Fruit fly (Drosophila melanogaster) whole organism, embryonic: ENCODE results near the gene Ir94g.

Experiments
- ATbp ChIP-seq: fragments of 200-800 bp; sonication (Bioruptor generic); optimal IDR thresholded peaks from 2 replicates; lab custom pipeline; 2017; ENCODE audit warnings: missing biosample characterization, mild to moderate bottlenecking, missing genetic modification characterization, missing genetic modification reagents
- CG10431 ChIP-seq: fragments of 200-800 bp; sonication (Bioruptor generic); optimal IDR thresholded peaks from 3 replicates; lab custom pipeline; 2018; ENCODE audit warnings: missing biosample characterization, mild to moderate bottlenecking, missing genetic modification characterization
- CG11456 ChIP-seq: fragments of 200-800 bp; sonication (Bioruptor generic); IDR thresholded peaks from 3 replicates; pipeline ENCODE4 v1.3.6; 2022; ENCODE audit warnings: missing biosample characterization, missing genetic modification characterization
- CG11723 ChIP-seq: fragments of 200-800 bp; sonication (Bioruptor generic); optimal IDR thresholded peaks from 2 replicates; lab custom pipeline; 2017; ENCODE audit warnings: missing biosample characterization, mild to moderate bottlenecking, missing genetic modification characterization
- CG12236 ChIP-seq: fragments of 200-800 bp; sonication (Bioruptor generic); optimal IDR thresholded peaks from 2 replicates; lab custom pipeline; 2016; ENCODE audit warnings: missing biosample characterization, missing genetic modification characterization
- CG12391 ChIP-seq: fragments of 200-800 bp; sonication (Bioruptor generic); optimal IDR thresholded peaks from 3 replicates; lab custom pipeline; 2018; ENCODE audit warnings: missing biosample characterization, mild to moderate bottlenecking, missing genetic modification characterization, moderate library complexity
- CG12769 ChIP-seq: fragments of 200-800 bp; sonication (Bioruptor generic); optimal IDR thresholded peaks from 2 replicates; lab custom pipeline; 2019; ENCODE audit warnings: missing biosample characterization, mild to moderate bottlenecking, missing genetic modification characterization, moderate library complexity
- CG13624 ChIP-seq: fragments of 200-800 bp; sonication (Bioruptor generic); optimal IDR thresholded peaks from 2 replicates; lab custom pipeline; 2016; ENCODE audit warnings: missing biosample characterization, missing genetic modification characterization
- CG32532 ChIP-seq: fragments of 200-800 bp; sonication (Bioruptor generic); IDR thresholded peaks from 2 replicates; pipeline ENCODE4 v1.3.6; 2022; ENCODE audit warnings: missing biosample characterization, missing genetic modification characterization
- CG32772 ChIP-seq: fragments of 200-800 bp; sonication (Bioruptor generic); IDR thresholded peaks from 2 replicates; pipeline ENCODE4 v1.3.6; 2022; ENCODE audit warnings: missing biosample characterization, missing genetic modification characterization
- CG34376 ChIP-seq: fragments of 200-800 bp; sonication (Bioruptor generic); optimal IDR thresholded peaks from 2 replicates; lab custom pipeline; 2018; ENCODE audit warnings: missing biosample characterization, mild to moderate bottlenecking, missing genetic modification characterization
- CG34422 ChIP-seq: fragments of 200-800 bp; sonication (Bioruptor generic); IDR thresholded peaks from 3 replicates; pipeline ENCODE4 v1.3.6; 2022; ENCODE audit warnings: missing biosample characterization, missing genetic modification characterization
- CG4854 ChIP-seq: fragments of 200-800 bp; sonication (Bioruptor generic); optimal IDR thresholded peaks from 2 replicates; lab custom pipeline; 2016; ENCODE audit warnings: missing biosample characterization, missing genetic modification characterization, inconsistent platforms
- CG7839 ChIP-seq: fragments of 200-800 bp; sonication (Bioruptor generic); optimal IDR thresholded peaks from 3 replicates; lab custom pipeline; 2018; ENCODE audit warnings: missing biosample characterization, mild to moderate bottlenecking, missing genetic modification characterization, moderate library complexity
- CG8281 ChIP-seq: fragments of 200-800 bp; sonication (Bioruptor generic); optimal IDR thresholded peaks from 2 replicates; lab custom pipeline; 2018; ENCODE audit warnings: missing biosample characterization, mild to moderate bottlenecking, missing genetic modification characterization, moderate library complexity
- CG9727 ChIP-seq: fragments of 200-800 bp; sonication (Bioruptor generic); optimal IDR thresholded peaks from 3 replicates; lab custom pipeline; 2017; ENCODE audit warnings: missing biosample characterization, mild to moderate bottlenecking, missing genetic modification characterization
- CkIIα-i1 ChIP-seq: fragments of 200-800 bp; sonication (Bioruptor generic); IDR thresholded peaks from 2 replicates; pipeline ENCODE4 v1.3.6; 2022; ENCODE audit warnings: missing biosample characterization, missing genetic modification characterization
- D19A ChIP-seq: fragments of 200-800 bp; optimal IDR thresholded peaks from 3 replicates; lab custom pipeline; 2019; ENCODE audit warnings: missing biosample characterization, mild to moderate bottlenecking, missing genetic modification characterization, moderate library complexity
- Dll ChIP-seq: fragments of 200-800 bp; sonication (Bioruptor generic); IDR thresholded peaks from 4 replicates; pipeline ENCODE4 v1.3.6; 2022; ENCODE audit warnings: missing biosample characterization, missing genetic modification characterization; ENCODE audit not compliant: partially characterized antibody
- Doc3 ChIP-seq: fragments of 200-800 bp; sonication (Bioruptor generic); IDR thresholded peaks from 3 replicates; pipeline ENCODE4 v1.3.6; 2022; ENCODE audit warnings: missing biosample characterization, missing genetic modification characterization; ENCODE audit not compliant: partially characterized antibody
- HLHmδ ChIP-seq: fragments of 200-800 bp; sonication (Bioruptor generic); optimal IDR thresholded peaks from 2 replicates; lab custom pipeline; 2018; ENCODE audit warnings: missing biosample characterization, mild to moderate bottlenecking, missing genetic modification characterization, moderate library complexity
- HmgZ ChIP-seq: fragments of 200-800 bp; sonication (Bioruptor generic); optimal IDR thresholded peaks from 2 replicates; lab custom pipeline; 2018; ENCODE audit warnings: missing biosample characterization, mild to moderate bottlenecking, missing genetic modification characterization
- Meics ChIP-seq: fragments of 200-800 bp; sonication (Bioruptor generic); optimal IDR thresholded peaks from 2 replicates; lab custom pipeline; 2017; ENCODE audit warnings: missing biosample characterization, mild to moderate bottlenecking, missing genetic modification characterization
- Neu2 ChIP-seq: fragments of 200-800 bp; sonication (Bioruptor generic); optimal IDR thresholded peaks from 3 replicates; lab custom pipeline; 2016; ENCODE audit warnings: missing biosample characterization, missing genetic modification characterization, borderline replicate concordance
- Vsx1 ChIP-seq: fragments of 200-800 bp; sonication (Bioruptor generic); optimal IDR thresholded peaks from 2 replicates; lab custom pipeline; 2017; ENCODE audit warnings: missing biosample characterization, mild to moderate bottlenecking, missing genetic modification characterization, missing genetic modification reagents
- cas ChIP-seq: fragments of 200-800 bp; sonication (Bioruptor generic); IDR thresholded peaks from 2 replicates; pipeline ENCODE4 v1.3.6; 2022; ENCODE audit warnings: missing biosample characterization, missing genetic modification characterization
- crc ChIP-seq: fragments of 200-800 bp; sonication (Bioruptor generic); optimal IDR thresholded peaks from 2 replicates; lab custom pipeline; 2016; ENCODE audit warnings: missing biosample characterization, missing genetic modification characterization
- disco-r ChIP-seq: fragments of 200-800 bp; sonication (Bioruptor generic); optimal IDR thresholded peaks from 2 replicates; lab custom pipeline; 2016; ENCODE audit warnings: missing biosample characterization, missing genetic modification characterization
- fd3F ChIP-seq: fragments of 200-800 bp; sonication (Bioruptor generic); optimal IDR thresholded peaks from 2 replicates; lab custom pipeline; 2018; ENCODE audit warnings: missing biosample characterization, mild to moderate bottlenecking, missing genetic modification characterization, moderate library complexity
- gcm ChIP-seq: fragments of 200-800 bp; sonication (Bioruptor generic); optimal IDR thresholded peaks from 2 replicates; lab custom pipeline; 2019; ENCODE audit warnings: missing biosample characterization, mild to moderate bottlenecking, missing genetic modification characterization, moderate library complexity
- gfzf ChIP-seq: fragments of 200-800 bp; sonication (Bioruptor generic); optimal IDR thresholded peaks from 2 replicates; lab custom pipeline; 2016; ENCODE audit warnings: missing biosample characterization, mild to moderate bottlenecking, missing genetic modification characterization, moderate library complexity
- hbn ChIP-seq: fragments of 200-800 bp; sonication (Bioruptor generic); IDR thresholded peaks from 2 replicates; pipeline ENCODE4 v1.3.6; 2022; ENCODE audit warnings: missing biosample characterization, missing genetic modification characterization; ENCODE audit not compliant: partially characterized antibody
- insv ChIP-seq, 2 experiments: fragments of 200-800 bp; sonication (Bioruptor generic); optimal IDR thresholded peaks; 3 replicates each; lab custom pipeline; 2016 to 2018; ENCODE audit warnings: missing biosample characterization in 2 of 2, missing genetic modification characterization in 2 of 2
- lilli ChIP-seq: fragments of 200-800 bp; sonication (Bioruptor generic); optimal IDR thresholded peaks from 3 replicates; lab custom pipeline; 2016; ENCODE audit warnings: missing biosample characterization, missing genetic modification characterization
- mirr ChIP-seq: fragments of 200-800 bp; sonication (Bioruptor generic); optimal IDR thresholded peaks from 3 replicates; lab custom pipeline; 2018; ENCODE audit warnings: missing biosample characterization, mild to moderate bottlenecking, missing genetic modification characterization
- p53 ChIP-seq: fragments of 200-800 bp; sonication (Bioruptor generic); optimal IDR thresholded peaks from 2 replicates; lab custom pipeline; 2016; ENCODE audit warnings: missing biosample characterization, missing genetic modification characterization
- pan ChIP-seq, 4 experiments: fragments of >200 bp in 3 of 4; fragments of 200-800 bp in 1 of 4; sonication (Bioruptor generic) in 1 of 4; optimal IDR thresholded peaks in 3 of 4; IDR thresholded peaks in 1 of 4; 2 replicates each; pipeline versions ENCODE4 v1.3.6 to Lab custom; 2017 to 2022; ENCODE audit warnings: missing biosample characterization in 2 of 4, missing genetic modification characterization in 2 of 4, mixed read lengths in 1 of 4
- row ChIP-seq: fragments of 200-800 bp; sonication (Bioruptor generic); IDR thresholded peaks from 3 replicates; pipeline ENCODE4 v1.3.6; 2022; ENCODE audit warnings: missing biosample characterization, missing genetic modification characterization
- sisA ChIP-seq: fragments of 200-800 bp; sonication (Bioruptor generic); IDR thresholded peaks from 2 replicates; pipeline ENCODE4 v1.3.6; 2022; ENCODE audit warnings: missing biosample characterization, missing genetic modification characterization
- sna ChIP-seq: fragments of 200-800 bp; sonication (Bioruptor generic); IDR thresholded peaks from 2 replicates; pipeline ENCODE4 v1.3.6; 2022; ENCODE audit warnings: missing biosample characterization, missing genetic modification characterization; ENCODE audit not compliant: partially characterized antibody

Ir94g gene

dm6 chr3R:23487201-23487600, 3.5 kb downstream of the Ir94g start, which contains the start of gene Ir94h:
Gene Ir94h, plus strand, starts transcription at chr3R:23487501.
- TF ChIP-seq CG32532 (GFP tag; lab: Robert Waterston, UW) (no peak), sisA (GFP tag; lab: Robert Waterston, UW) (no peak), HmgZ (tag; lab: Kevin White, UChicago) (no peak), CkIIα-i1 (GFP tag; lab: Robert Waterston, UW) (no peak), CG9727 (no peak), sna (GFP tag; lab: Robert Waterston, UW) (no peak), ATbp (no peak), HLHmδ (GFP tag; lab: Kevin White, UChicago) (no peak), lilli (GFP tag; lab: Kevin White, UChicago) (no peak), CG12391 (tag; lab: Kevin White, UChicago) (no peak), CG13624 (GFP tag; lab: Kevin White, UChicago) (no peak)
- TF ChIP-seq, all 482 proteins: peak for 0

DNA sequence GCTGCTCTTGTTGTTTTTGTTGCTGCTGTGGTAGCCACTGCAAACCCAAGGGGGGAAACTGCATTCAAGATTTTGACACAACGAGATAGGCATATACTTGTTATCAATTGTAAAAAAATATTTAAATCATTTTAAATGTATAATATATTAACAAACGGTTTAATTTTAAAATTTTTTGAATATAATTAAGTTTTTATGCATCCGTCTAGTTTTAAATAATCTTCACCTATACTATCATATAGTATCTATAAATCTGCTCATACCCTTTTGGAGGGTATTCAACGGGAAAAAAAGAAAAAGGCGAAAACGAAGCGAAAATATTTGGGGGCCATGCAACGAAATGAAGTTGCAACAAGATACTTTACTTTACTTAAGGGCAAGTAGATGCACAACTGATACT, 12.8 kb downstream of the Ir94g start:
- TF ChIP-seq Meics (GFP tag; lab: Kevin White, UChicago) (no peak), CG11456 (no peak), CG12236 (GFP tag; lab: Kevin White, UChicago) (no peak), crc (no peak), p53 (no peak), CG10431 (GFP tag; lab: Kevin White, UChicago) (no peak), insv (GFP tag; optimal IDR thresholded peaks at IDR 0.05; lab: Kevin White, UChicago) (no peak), CG4854 (GFP tag; lab: Kevin White, UChicago) (no peak), mirr (GFP tag; lab: Kevin White, UChicago) (no peak), disco-r (no peak), CG8281 (no peak), pan (optimal IDR thresholded peaks at IDR 0.05; lab: Kevin White, UChicago) (no peak), pan (GFP tag; optimal IDR thresholded peaks at IDR 0.05 in 1 of 2, IDR thresholded peaks at IDR 0.05 in 1 of 2) (no peak), cas (GFP tag; lab: Robert Waterston, UW) (no peak), CG11723 (GFP tag; lab: Kevin White, UChicago) (no peak)

- TF ChIP-seq Neu2 (GFP tag; lab: Kevin White, UChicago) (no peak), Doc3 (GFP tag; lab: Robert Waterston, UW) (no peak), hbn (GFP tag; lab: Robert Waterston, UW) (no peak), row (GFP tag; lab: Robert Waterston, UW) (peak; percentile 43; the same call in 1 of the 3 replicates), D19A (tag; lab: Kevin White, UChicago) (peak; percentile 81), CG12769 (tag; lab: Kevin White, UChicago) (no peak), CG34376 (GFP tag; lab: Kevin White, UChicago) (no peak), CG32772 (GFP tag; lab: Robert Waterston, UW) (no peak)
Observed at dm6 chr3R:23497241-23497640, 13.6 kb downstream of the Ir94g start.

DNA sequence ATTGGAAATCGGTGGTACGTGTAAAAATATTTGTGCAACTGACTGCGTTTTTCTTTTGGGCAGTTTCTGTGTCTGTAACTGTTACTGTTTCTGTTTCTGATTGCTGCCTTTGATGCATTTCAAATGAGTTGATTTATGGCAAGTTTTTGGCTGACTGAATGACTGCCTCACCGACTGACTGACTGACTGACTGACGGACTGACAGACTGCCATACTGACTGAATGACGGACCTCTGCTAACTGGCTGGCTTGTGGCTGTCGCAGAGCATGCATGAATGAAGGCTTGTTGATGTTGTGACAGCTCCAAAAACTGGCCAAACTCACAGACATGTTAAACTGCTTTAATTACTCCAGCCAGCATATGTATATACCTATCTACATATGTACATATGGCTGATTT, 19.8 kb downstream of the Ir94g start:
- TF ChIP-seq fd3F (GFP tag; lab: Kevin White, UChicago): no peak
- no peak for TF ChIP-seq CG7839 (tag; lab: Kevin White, UChicago)
- no peak for TF ChIP-seq Vsx1 (GFP tag; lab: Kevin White, UChicago)
- TF ChIP-seq CG34422: no peak
- peak; percentile 96 for TF ChIP-seq CG8281
- no peak for TF ChIP-seq gcm (GFP tag; lab: Kevin White, UChicago)
- TF ChIP-seq gfzf (GFP tag; lab: Kevin White, UChicago): no peak
- TF ChIP-seq Dll: no peak
